Worm (Caenorhabditis elegans): ENCODE measurements around the gene F15B10.3.
A peak's percentile ranks its signal among the peaks of the same experiment; 100 is the strongest.

ce11 chrIV:6613296-6613695, 10.8 kb downstream of the F15B10.3 start, which contains the start of gene drh-1:
- no peak for TF ChIP-seq egl-18 (GFP tag; IDR thresholded peaks at IDR 0.05)
- no peak for TF ChIP-seq F57A8.1 (GFP tag; optimal IDR thresholded peaks at IDR 0.05)
- TF ChIP-seq tlf-1 (GFP tag; optimal IDR thresholded peaks at IDR 0.05): no peak
- no peak for TF ChIP-seq attf-6 (GFP tag; IDR thresholded peaks at IDR 0.05)
- TF ChIP-seq him-1 (tag; optimal IDR thresholded peaks at IDR 0.05): no peak
- TF ChIP-seq hrde-1 (tag; optimal IDR thresholded peaks at IDR 0.05; ENCODE audit: borderline replicate concordance): no peak
- TF ChIP-seq hlh-26 (GFP tag; conservative IDR thresholded peaks at IDR 0.05): no peak
- TF ChIP-seq ccch-3 (GFP tag; optimal IDR thresholded peaks at IDR 0.05): no peak
- no peak for TF ChIP-seq pha-4 (tag; optimal IDR thresholded peaks at IDR 0.05)
- TF ChIP-seq lsl-1 (GFP tag; optimal IDR thresholded peaks at IDR 0.05): peak; percentile 32
- TF ChIP-seq attf-5 (GFP tag; optimal IDR thresholded peaks at IDR 0.05): peak; percentile 27
- TF ChIP-seq chd-7 (tag; optimal IDR thresholded peaks at IDR 0.05): no peak
- TF ChIP-seq ama-1 (optimal IDR thresholded peaks at IDR 0.05): no peak
- no peak for TF ChIP-seq ama-1 (GFP tag; optimal IDR thresholded peaks at IDR 0.05)

Measured in whole organism, young adult.